Worm (Caenorhabditis elegans) whole organism, young adult: ENCODE data around the gene T10D4.1.
"Not testable (repeated sequence)": the region's sequence is repeated elsewhere in the genome, so short reads cannot be mapped to it uniquely, and the experiment has no call there.

Experiments used
- B0019.2 ChIP-seq: fragments of 200-800 bp; sonication (Bioruptor generic); conservative IDR thresholded peaks from 2 replicates; pipeline ENCODE4 v1.3.6; 2022; ENCODE audit warnings: missing genetic modification reagents, missing genetic modification characterization, missing compliant biosample characterization
- B0035.1 ChIP-seq: sonication (generic microtip); optimal IDR thresholded peaks from 2 replicates; lab custom pipeline; 2016; ENCODE audit warnings: missing genetic modification characterization, mild to moderate bottlenecking, missing compliant biosample characterization, missing genotype, missing genetic modification reagents
- F49E8.2 ChIP-seq: sonication (generic microtip); optimal IDR thresholded peaks from 3 replicates; lab custom pipeline; 2017; ENCODE audit warnings: missing genetic modification characterization, mild to moderate bottlenecking, missing compliant biosample characterization, antibody characterized with exemption, moderate library complexity; ENCODE audit not compliant: insufficient read depth
- F55B11.4 ChIP-seq: sonication (generic microtip); optimal IDR thresholded peaks from 2 replicates; lab custom pipeline; 2016; ENCODE audit warnings: missing compliant biosample characterization, missing genetic modification characterization, borderline replicate concordance; ENCODE audit not compliant: insufficient read depth
- Y53F4B.3 ChIP-seq: fragments of 200-800 bp; sonication (Bioruptor generic); IDR thresholded peaks from 2 replicates; pipeline ENCODE4 v1.3.6; 2022; ENCODE audit warnings: missing genetic modification reagents, missing genetic modification characterization, missing compliant biosample characterization
- ama-1 ChIP-seq, 3 experiments: fragments of 150-350 bp in 1 of 3; sonication (generic microtip) in 2 of 3; optimal IDR thresholded peaks; 2 replicates each; lab custom pipeline; 2014 to 2018; ENCODE audit warnings: missing biosample characterization in 2 of 3, missing genetic modification characterization in 2 of 3, missing genetic modification reagents in 2 of 3
- aptf-2 ChIP-seq: fragments of 200-800 bp; sonication (Bioruptor generic); conservative IDR thresholded peaks from 2 replicates; pipeline ENCODE4 v1.3.6; 2022; ENCODE audit warnings: missing genetic modification reagents, missing genetic modification characterization, missing compliant biosample characterization
- aptf-3 ChIP-seq: fragments of 200-800 bp; sonication (Bioruptor generic); IDR thresholded peaks from 2 replicates; pipeline ENCODE4 v1.3.6; 2022; ENCODE audit warnings: missing genetic modification characterization, missing compliant biosample characterization
- die-1 ChIP-seq: sonication (generic microtip); optimal IDR thresholded peaks from 2 replicates; lab custom pipeline; 2016; ENCODE audit warnings: missing genotype, mild to moderate bottlenecking, missing genetic modification characterization, missing compliant biosample characterization
- egrh-3 ChIP-seq: fragments of 200-800 bp; sonication (Bioruptor generic); IDR thresholded peaks from 2 replicates; pipeline ENCODE4 v1.3.6; 2022; ENCODE audit warnings: missing genetic modification reagents, missing genetic modification characterization, missing compliant biosample characterization
- ekl-4 ChIP-seq: fragments of 200-800 bp; sonication (Bioruptor generic); IDR thresholded peaks from 2 replicates; pipeline ENCODE4 v1.3.6; 2022; ENCODE audit warnings: missing genetic modification reagents, missing genetic modification characterization, missing compliant biosample characterization
- him-1 ChIP-seq: sonication (generic microtip); optimal IDR thresholded peaks from 2 replicates; lab custom pipeline; 2016; ENCODE audit warnings: missing genotype, missing genetic modification reagents, missing genetic modification characterization, missing compliant biosample characterization
- let-607 ChIP-seq, 2 experiments: fragments of 200-800 bp in 1 of 2; sonication (Bioruptor generic) in 1 of 2; sonication (generic microtip) in 1 of 2; optimal IDR thresholded peaks; 2 replicates each; lab custom pipeline; 2016 to 2018; ENCODE audit warnings: mild to moderate bottlenecking in 2 of 2, missing compliant biosample characterization in 2 of 2, missing genetic modification characterization in 2 of 2, moderate library complexity in 2 of 2, missing genotype in 1 of 2
- lin-54 ChIP-seq: fragments of 200-800 bp; sonication (Bioruptor generic); optimal IDR thresholded peaks from 2 replicates; lab custom pipeline; 2018; ENCODE audit warnings: mild to moderate bottlenecking, missing genetic modification characterization, missing compliant biosample characterization
- madf-8 ChIP-seq: fragments of 200-800 bp; sonication (Bioruptor generic); conservative IDR thresholded peaks from 2 replicates; pipeline ENCODE4 v1.3.6; 2022; ENCODE audit warnings: missing genetic modification reagents, missing genetic modification characterization, missing compliant biosample characterization
- mes-4 ChIP-seq: sonication (generic microtip); optimal IDR thresholded peaks from 2 replicates; lab custom pipeline; 2016; ENCODE audit warnings: missing genotype, missing genetic modification characterization, missing compliant biosample characterization
- mxl-1 ChIP-seq: sonication (generic microtip); optimal IDR thresholded peaks from 2 replicates; lab custom pipeline; 2016; ENCODE audit warnings: missing genetic modification characterization, missing compliant biosample characterization
- nfya-1 ChIP-seq: sonication (generic microtip); optimal IDR thresholded peaks from 2 replicates; lab custom pipeline; 2017; ENCODE audit warnings: antibody characterized with exemption, missing compliant biosample characterization, missing genetic modification characterization, borderline replicate concordance; ENCODE audit not compliant: insufficient read depth
- pha-4 ChIP-seq: fragments of 150-350 bp; sonication (generic microtip); optimal IDR thresholded peaks from 2 replicates; lab custom pipeline; 2014; ENCODE audit warnings: missing biosample characterization, missing genetic modification reagents, missing genetic modification characterization
- rec-8 ChIP-seq, 2 experiments: sonication (generic microtip); optimal IDR thresholded peaks; 2 replicates each; lab custom pipeline; 2016; ENCODE audit warnings: mild to moderate bottlenecking in 2 of 2, missing genetic modification characterization in 2 of 2, missing genetic modification reagents in 2 of 2, missing genotype in 2 of 2, missing biosample characterization in 1 of 2, missing compliant biosample characterization in 1 of 2, moderate library complexity in 1 of 2
- rpc-1 ChIP-seq, 2 experiments: fragments of 150-350 bp in 1 of 2; sonication (generic microtip) in 1 of 2; optimal IDR thresholded peaks; 2 replicates each; lab custom pipeline; 2014 to 2018; ENCODE audit warnings: missing biosample characterization in 1 of 2, missing genetic modification characterization in 1 of 2, missing genetic modification reagents in 1 of 2, missing genotype in 1 of 2
- sdz-38 ChIP-seq: sonication (generic microtip); optimal IDR thresholded peaks from 2 replicates; lab custom pipeline; 2016; ENCODE audit warnings: missing genotype, missing genetic modification characterization, missing compliant biosample characterization
- sea-2 ChIP-seq: fragments of 200-800 bp; sonication (Bioruptor generic); IDR thresholded peaks from 2 replicates; pipeline ENCODE4 v1.3.6; 2022; ENCODE audit warnings: missing genetic modification characterization, missing compliant biosample characterization
- snpc-4 ChIP-seq, 5 experiments: fragments of 150-350 bp in 1 of 5; sonication (generic microtip) in 4 of 5; optimal IDR thresholded peaks; 2 replicates each; lab custom pipeline; 2014 to 2018; ENCODE audit warnings: missing genetic modification characterization in 5 of 5, missing biosample characterization in 3 of 5, antibody characterized with exemption in 2 of 5, mild to moderate bottlenecking in 2 of 5, missing compliant biosample characterization in 2 of 5, missing genotype in 2 of 5, moderate library complexity in 2 of 5, missing genetic modification reagents in 1 of 5
- tbp1 ChIP-seq: fragments of 200-800 bp; sonication (Bioruptor generic); optimal IDR thresholded peaks from 2 replicates; lab custom pipeline; 2018; ENCODE audit warnings: mild to moderate bottlenecking, missing genetic modification characterization, missing compliant biosample characterization
- zfh-2 ChIP-seq: fragments of 200-800 bp; sonication (Bioruptor generic); conservative IDR thresholded peaks from 2 replicates; pipeline ENCODE4 v1.3.6; 2022; ENCODE audit warnings: missing genetic modification reagents, missing genetic modification characterization, missing compliant biosample characterization

Gene T10D4.1

ce11 chrII:3177663-3178062, 27.7 kb downstream of the T10D4.1 start, which contains the start of gene sri-40:
TSS of gene sri-40 (plus strand) at chrII:3177963.
- TF ChIP-seq F49E8.2, die-1, sdz-38 (tag; lab: Kevin White, UChicago): not testable (repeated sequence)

- not testable (repeated sequence) for TF ChIP-seq rec-8 (tag; optimal IDR thresholded peaks at IDR 0.05; lab: Kevin White, UChicago); mxl-1; ekl-4 (GFP tag; lab: Robert Waterston, UW)
- TF ChIP-seq, all 124 proteins: peak for 0; not testable (repeated sequence) for 124
Measured at ce11 chrII:3183300-3183840, 33.4 kb downstream of the T10D4.1 start, which contains the start of the genes Y27F2A.6 and Y27F2A.8. TSS of gene Y27F2A.6 (minus strand) at chrII:3183400. TSS of gene Y27F2A.8 (plus strand) at chrII:3183790.

DNA sequence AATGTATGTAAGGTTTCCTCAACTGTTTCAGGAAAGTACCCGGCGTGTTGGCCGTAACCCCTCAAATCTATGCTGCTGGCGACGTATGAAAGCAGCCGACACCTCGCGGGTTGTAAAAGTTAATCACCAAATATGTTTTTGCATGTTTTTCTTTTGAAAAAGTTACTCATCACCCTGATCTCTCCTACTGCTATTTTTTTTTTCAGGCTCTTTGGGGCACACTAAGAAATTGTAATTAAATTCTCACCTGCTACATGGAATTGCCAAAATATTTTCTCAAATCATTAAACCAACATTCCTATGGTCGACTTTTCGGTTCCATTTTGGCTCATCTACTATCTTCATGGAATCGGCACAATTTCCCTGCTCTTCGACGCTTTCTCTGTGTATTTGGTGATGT, 34.9 kb downstream of the T10D4.1 start, which contains the start of gene sri-78:
Gene sri-78 (plus strand): TSS at position 301 of the 400 bp plus-strand sequence.
- not testable (repeated sequence) for TF ChIP-seq lin-54 (GFP tag; lab: Kevin White, UChicago); nfya-1; mes-4

DNA sequence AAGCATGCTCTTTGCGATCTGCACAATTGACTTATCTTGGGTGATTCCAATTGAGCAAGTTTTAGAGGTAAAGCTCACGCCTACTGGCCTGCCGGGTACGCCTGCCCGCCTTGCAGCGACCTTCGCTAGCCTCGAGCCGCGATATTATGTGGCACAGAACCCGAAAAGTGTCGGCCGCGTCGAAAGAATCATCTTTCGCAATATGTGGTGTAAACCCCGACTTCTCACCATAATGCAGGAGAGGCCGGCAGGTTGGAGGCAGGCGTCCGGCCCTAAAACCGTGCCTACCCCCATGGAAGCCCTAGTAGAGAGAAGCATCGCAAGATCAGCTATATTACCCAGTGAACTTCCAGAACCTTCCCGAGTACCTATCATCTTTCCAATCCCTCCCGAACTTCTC, 35.9 kb downstream of the T10D4.1 start:
- TF ChIP-seq zfh-2 (GFP tag; lab: Robert Waterston, UW), result peak; percentile 67
- no peak for TF ChIP-seq B0035.1 (tag; lab: Kevin White, UChicago)
- TF ChIP-seq, all 124 proteins: peak for 1

DNA sequence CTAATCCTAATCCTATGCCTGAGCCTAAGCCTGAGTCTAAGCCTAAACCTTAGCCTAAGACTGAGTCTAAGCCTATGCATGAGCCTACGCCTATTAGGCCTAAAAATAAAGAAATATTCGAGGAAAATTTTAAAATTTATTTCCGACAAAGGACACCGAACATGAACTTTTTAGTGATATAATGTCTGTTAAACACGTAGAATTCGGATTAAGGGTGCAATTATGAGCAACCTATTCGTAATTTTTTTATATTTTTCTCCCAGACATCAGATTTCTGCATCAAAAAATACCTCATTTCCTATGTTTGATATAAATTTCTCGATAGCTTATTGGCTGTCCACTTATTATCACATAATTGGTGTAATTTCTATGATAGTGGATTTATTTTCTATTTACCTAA, 39.1 kb downstream of the T10D4.1 start, which contains the start of gene Y27F2A.11:
Gene Y27F2A.11 (plus strand): TSS at position 301 of the 400 bp plus-strand sequence.
- TF ChIP-seq Y53F4B.3 (GFP tag; lab: Robert Waterston, UW); ama-1 (optimal IDR thresholded peaks at IDR 0.05; lab: Kevin White, UChicago); ama-1 (GFP tag; optimal IDR thresholded peaks at IDR 0.05; lab: Kevin White, UChicago); pha-4 (tag; lab: Kevin White, UChicago): not testable (repeated sequence)
- TF ChIP-seq, all 124 proteins: peak for 0; not testable (repeated sequence) for 124

DNA sequence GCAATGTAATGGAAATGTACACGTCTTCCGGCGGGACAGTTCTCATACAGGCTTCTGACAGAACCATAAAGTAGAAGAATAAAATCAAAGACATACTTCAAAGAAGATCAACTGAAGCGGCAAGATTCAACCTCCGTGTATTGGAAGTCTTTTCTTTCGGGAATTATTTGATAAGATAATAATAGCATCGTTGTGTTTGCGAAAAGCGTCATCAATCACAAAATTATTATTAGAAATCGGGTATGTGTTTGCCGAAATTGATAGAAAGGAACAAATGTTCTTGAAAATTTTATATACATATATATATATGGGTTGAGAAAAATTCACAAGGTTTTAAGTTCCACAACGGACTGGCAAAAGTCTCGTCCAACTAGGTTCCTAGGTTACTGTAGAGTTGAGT, 41.6 kb downstream of the T10D4.1 start, which contains the start of gene Y27F2A.9:
Gene Y27F2A.9 (minus strand): TSS at position 101 of the 400 bp plus-strand sequence.
- TF ChIP-seq him-1 (tag; lab: Kevin White, UChicago); sea-2 (GFP tag; lab: Robert Waterston, UW); B0019.2: not testable (repeated sequence)
- TF ChIP-seq, all 124 proteins: peak for 0; not testable (repeated sequence) for 124

ce11 chrII:3195739-3196138, 45.8 kb downstream of the T10D4.1 start:
- TF ChIP-seq zfh-2 (GFP tag; lab: Robert Waterston, UW), result peak; percentile 69; the same call in 1 of the 2 replicates
- TF ChIP-seq snpc-4 (GFP tag; optimal IDR thresholded peaks at IDR 0.05; lab: Kevin White, UChicago), result no peak
- TF ChIP-seq snpc-4 (tag; optimal IDR thresholded peaks at IDR 0.05; lab: Kevin White, UChicago), result peak in 1 of 4 experiments; percentile 68
- TF ChIP-seq nfya-1, result no peak
- TF ChIP-seq, all 124 proteins: peak for 2

ce11 chrII:3196966-3197365, 47.0 kb downstream of the T10D4.1 start, which contains the start of gene gcy-15:
TSS of gene gcy-15 (minus strand) at chrII:3197066.
- TF ChIP-seq F55B11.4 (tag; lab: Kevin White, UChicago) (no peak), tbp1 (no peak), let-607 (tag; optimal IDR thresholded peaks at IDR 0.05; lab: Kevin White, UChicago) (no peak), aptf-3 (no peak), aptf-2 (GFP tag; lab: Robert Waterston, UW) (no peak), F49E8.2 (tag; lab: Kevin White, UChicago) (no peak), egrh-3 (no peak), die-1 (tag; lab: Kevin White, UChicago) (no peak), rpc-1 (optimal IDR thresholded peaks at IDR 0.05; lab: Kevin White, UChicago) (no peak), rpc-1 (tag; optimal IDR thresholded peaks at IDR 0.05; lab: Kevin White, UChicago) (no peak), madf-8 (GFP tag; lab: Robert Waterston, UW) (no peak), pha-4 (tag; lab: Kevin White, UChicago) (no peak)
